Worm (Caenorhabditis elegans) whole organism, L3 larva: ENCODE results near the gene inft-2.
A peak's percentile ranks its signal among the peaks of the same experiment; 100 is the strongest.

Source experiments
- R02D3.7 ChIP-seq: fragments of 150-350 bp; optimal IDR thresholded peaks from 2 replicates; lab custom pipeline; 2014; ENCODE audit warnings: missing biosample characterization, missing genetic modification characterization
- ZK546.5 ChIP-seq: sonication (generic microtip); optimal IDR thresholded peaks from 2 replicates; lab custom pipeline; 2017; ENCODE audit warnings: missing biosample characterization, missing genetic modification characterization
- aly-2 ChIP-seq: fragments of 150-350 bp; optimal IDR thresholded peaks from 2 replicates; lab custom pipeline; 2014; ENCODE audit warnings: missing biosample characterization, missing genetic modification characterization
- ama-1 ChIP-seq: fragments of 150-350 bp; optimal IDR thresholded peaks from 2 replicates; lab custom pipeline; 2018
- ceh-16 ChIP-seq: sonication (generic microtip); optimal IDR thresholded peaks from 2 replicates; lab custom pipeline; 2017; ENCODE audit warnings: missing biosample characterization, missing genetic modification characterization
- ceh-28 ChIP-seq: fragments of 150-350 bp; optimal IDR thresholded peaks from 2 replicates; lab custom pipeline; 2014; ENCODE audit warnings: missing biosample characterization, missing genetic modification reagents, missing genetic modification characterization
- ceh-82 ChIP-seq: fragments of 150-350 bp; optimal IDR thresholded peaks from 2 replicates; lab custom pipeline; 2014; ENCODE audit warnings: missing biosample characterization, missing genetic modification characterization
- ceh-9 ChIP-seq: sonication (generic microtip); optimal IDR thresholded peaks from 2 replicates; lab custom pipeline; 2018; ENCODE audit warnings: missing biosample characterization, missing genetic modification characterization
- egl-27 ChIP-seq: sonication (generic microtip); optimal IDR thresholded peaks from 4 replicates; lab custom pipeline; 2017; ENCODE audit warnings: missing biosample characterization, missing genetic modification reagents, missing genetic modification characterization
- egl-5 ChIP-seq: fragments of 150-350 bp; optimal IDR thresholded peaks from 2 replicates; lab custom pipeline; 2017; ENCODE audit warnings: missing biosample characterization, missing genetic modification reagents, missing genetic modification characterization, inconsistent platforms
- elt-1 ChIP-seq: fragments of 150-350 bp; optimal IDR thresholded peaks from 2 replicates; lab custom pipeline; 2014; ENCODE audit warnings: missing biosample characterization, missing genetic modification characterization
- elt-2 ChIP-seq: sonication (generic microtip); optimal IDR thresholded peaks from 2 replicates; lab custom pipeline; 2016; ENCODE audit warnings: missing genetic modification reagents, mild to moderate bottlenecking, missing genetic modification characterization, missing compliant biosample characterization
- elt-3 ChIP-seq, 3 experiments: fragments of 150-350 bp in 1 of 3; sonication (generic microtip) in 2 of 3; optimal IDR thresholded peaks; 2 replicates in 2 of 3; 4 replicates in 1 of 3; lab custom pipeline; 2014 to 2017; ENCODE audit warnings: missing biosample characterization in 3 of 3, missing genetic modification characterization in 3 of 3
- fkh-10 ChIP-seq: sonication (generic microtip); optimal IDR thresholded peaks from 2 replicates; lab custom pipeline; 2017; ENCODE audit warnings: missing biosample characterization, missing genetic modification reagents, missing genetic modification characterization
- fkh-2 ChIP-seq: fragments of 150-350 bp; optimal IDR thresholded peaks from 2 replicates; lab custom pipeline; 2014; ENCODE audit warnings: missing biosample characterization, missing genetic modification reagents, missing genetic modification characterization
- fos-1 ChIP-seq: fragments of 150-350 bp; optimal IDR thresholded peaks from 2 replicates; lab custom pipeline; 2014; ENCODE audit warnings: missing biosample characterization, missing genetic modification characterization
- hmg-11 ChIP-seq: sonication (generic microtip); optimal IDR thresholded peaks from 2 replicates; lab custom pipeline; 2016; ENCODE audit warnings: missing genetic modification characterization, missing compliant biosample characterization
- jun-1 ChIP-seq: fragments of 150-350 bp; optimal IDR thresholded peaks from 2 replicates; lab custom pipeline; 2014; ENCODE audit warnings: missing biosample characterization, missing genetic modification reagents, missing genetic modification characterization
- lin-15B ChIP-seq: fragments of 150-350 bp; optimal IDR thresholded peaks from 2 replicates; lab custom pipeline; 2014; ENCODE audit warnings: missing biosample characterization, missing genetic modification characterization
- lin-39 ChIP-seq: fragments of 150-350 bp; optimal IDR thresholded peaks from 2 replicates; lab custom pipeline; 2018; ENCODE audit warnings: missing biosample characterization, missing genetic modification reagents, missing genetic modification characterization
- lsy-12 ChIP-seq: sonication (generic microtip); optimal IDR thresholded peaks from 2 replicates; lab custom pipeline; 2016; ENCODE audit warnings: mild to moderate bottlenecking, missing genetic modification characterization, missing compliant biosample characterization
- mdl-1 ChIP-seq: fragments of 150-350 bp; optimal IDR thresholded peaks from 2 replicates; lab custom pipeline; 2014; ENCODE audit warnings: missing biosample characterization, missing genetic modification characterization
- mml-1 ChIP-seq: fragments of 150-350 bp; sonication (generic microtip); optimal IDR thresholded peaks from 3 replicates; lab custom pipeline; 2014; ENCODE audit warnings: missing biosample characterization, missing genetic modification characterization
- nhr-12 ChIP-seq: fragments of 150-350 bp; optimal IDR thresholded peaks from 2 replicates; lab custom pipeline; 2014; ENCODE audit warnings: missing biosample characterization, missing genetic modification characterization
- nhr-23 ChIP-seq: fragments of 150-350 bp; optimal IDR thresholded peaks from 2 replicates; lab custom pipeline; 2014; ENCODE audit warnings: missing biosample characterization, missing genetic modification reagents, missing genetic modification characterization
- nhr-25 ChIP-seq: sonication (generic microtip); optimal IDR thresholded peaks from 2 replicates; lab custom pipeline; 2017; ENCODE audit warnings: missing biosample characterization, missing genetic modification characterization
- nhr-43 ChIP-seq: sonication (generic microtip); optimal IDR thresholded peaks from 2 replicates; lab custom pipeline; 2016; ENCODE audit warnings: mild to moderate bottlenecking, missing genetic modification characterization, missing compliant biosample characterization; ENCODE audit not compliant: poor library complexity, severe bottlenecking
- nhr-77 ChIP-seq: fragments of 150-350 bp; optimal IDR thresholded peaks from 2 replicates; lab custom pipeline; 2014; ENCODE audit warnings: missing biosample characterization, missing genetic modification characterization
- pha-4 ChIP-seq: fragments of 150-350 bp; optimal IDR thresholded peaks from 2 replicates; lab custom pipeline; 2014; ENCODE audit warnings: missing biosample characterization, missing genetic modification reagents, missing genetic modification characterization
- snpc-4 ChIP-seq: fragments of 150-350 bp; optimal IDR thresholded peaks from 2 replicates; lab custom pipeline; 2014; ENCODE audit warnings: missing biosample characterization, missing genetic modification characterization
- tbx-2 ChIP-seq: sonication (generic microtip); optimal IDR thresholded peaks from 2 replicates; lab custom pipeline; 2016; ENCODE audit warnings: mild to moderate bottlenecking, missing genetic modification characterization, missing compliant biosample characterization
- unc-62 ChIP-seq: fragments of 150-350 bp; sonication (generic microtip); optimal IDR thresholded peaks from 4 replicates; lab custom pipeline; 2014; ENCODE audit warnings: missing biosample characterization, missing genetic modification reagents, missing genetic modification characterization
- zag-1 ChIP-seq: fragments of 150-350 bp; optimal IDR thresholded peaks from 2 replicates; lab custom pipeline; 2014; ENCODE audit warnings: missing biosample characterization, missing genetic modification characterization
- ztf-11 ChIP-seq: fragments of 150-350 bp; optimal IDR thresholded peaks from 2 replicates; lab custom pipeline; 2014; ENCODE audit warnings: missing biosample characterization, missing genetic modification characterization
- ztf-4 ChIP-seq: fragments of 150-350 bp; optimal IDR thresholded peaks from 2 replicates; lab custom pipeline; 2014; ENCODE audit warnings: missing biosample characterization, missing genetic modification characterization

The inft-2 gene

ce11 chrV:13021540-13021939, 19.4 kb downstream of the inft-2 start:
- TF ChIP-seq tbx-2 (tag; lab: Kevin White, UChicago) (no peak), ceh-16 (tag; lab: Kevin White, UChicago) (no peak), fkh-10 (GFP tag; lab: Kevin White, UChicago) (no peak), lin-39 (tag; lab: Kevin White, UChicago) (no peak), pha-4 (tag; lab: Kevin White, UChicago) (no peak), ceh-9 (tag; lab: Kevin White, UChicago) (no peak), ceh-28 (tag; lab: Kevin White, UChicago) (no peak), fos-1 (tag; lab: Kevin White, UChicago) (no peak), fkh-2 (tag; lab: Kevin White, UChicago) (no peak), unc-62 (GFP tag; lab: Kevin White, UChicago) (no peak), zag-1 (tag; lab: Kevin White, UChicago) (no peak)

- no peak for TF ChIP-seq ztf-11 (tag; lab: Kevin White, UChicago)
- no peak for TF ChIP-seq aly-2 (tag; lab: Kevin White, UChicago)
- no peak for TF ChIP-seq nhr-23 (tag; lab: Kevin White, UChicago)
- TF ChIP-seq egl-27 (tag; lab: Kevin White, UChicago) = no peak
- TF ChIP-seq nhr-77 (tag; lab: Kevin White, UChicago) = no peak
- no peak for TF ChIP-seq zag-1 (tag; lab: Kevin White, UChicago)
- TF ChIP-seq nhr-12 (tag; lab: Kevin White, UChicago) = no peak
- TF ChIP-seq hmg-11 = no peak
- TF ChIP-seq jun-1 (tag; lab: Kevin White, UChicago) = no peak
- TF ChIP-seq lin-15B (tag; lab: Kevin White, UChicago) = no peak
- TF ChIP-seq mml-1 (tag; lab: Kevin White, UChicago) = no peak
- no peak for TF ChIP-seq unc-62 (GFP tag; lab: Kevin White, UChicago)
- no peak for TF ChIP-seq ama-1 (lab: Kevin White, UChicago)
- no peak for TF ChIP-seq tbx-2 (tag; lab: Kevin White, UChicago)
- TF ChIP-seq ZK546.5 = no peak
- TF ChIP-seq, all 47 proteins: peak for 0
Measured at ce11 chrV:13022265-13022664, 20.1 kb downstream of the inft-2 start.

ce11 chrV:13024499-13024898, 22.4 kb downstream of the inft-2 start:
- TF ChIP-seq jun-1 (tag; lab: Kevin White, UChicago) (no peak), elt-3 (tag; optimal IDR thresholded peaks at IDR 0.05; lab: Kevin White, UChicago) (no peak), egl-27 (tag; lab: Kevin White, UChicago) (no peak)

- no peak for TF ChIP-seq elt-3 (tag; optimal IDR thresholded peaks at IDR 0.05; lab: Kevin White, UChicago)
- no peak for TF ChIP-seq mdl-1
- no peak for TF ChIP-seq lsy-12 (tag; lab: Kevin White, UChicago)
- TF ChIP-seq ceh-82 = no peak
- TF ChIP-seq snpc-4 = no peak
- no peak for TF ChIP-seq fos-1 (tag; lab: Kevin White, UChicago)
- no peak for TF ChIP-seq ztf-4
- TF ChIP-seq elt-1 = no peak
- no peak for TF ChIP-seq nhr-43
- TF ChIP-seq fkh-2 (tag; lab: Kevin White, UChicago) = no peak
- TF ChIP-seq nhr-25 = no peak
- no peak for TF ChIP-seq ceh-28 (tag; lab: Kevin White, UChicago)
- TF ChIP-seq jun-1 (tag; lab: Kevin White, UChicago) = no peak
- no peak for TF ChIP-seq elt-2
- no peak for TF ChIP-seq ceh-9 (tag; lab: Kevin White, UChicago)
- no peak for TF ChIP-seq lin-39 (tag; lab: Kevin White, UChicago)
- TF ChIP-seq egl-5 = no peak
- no peak for TF ChIP-seq R02D3.7 (tag; lab: Kevin White, UChicago)
- no peak for TF ChIP-seq zag-1 (tag; lab: Kevin White, UChicago)
Measured at ce11 chrV:13025283-13025682, 23.2 kb downstream of the inft-2 start.

- TF ChIP-seq ceh-28 (tag; lab: Kevin White, UChicago) (no peak), elt-2 (peak; percentile 17)
Measured at ce11 chrV:13026631-13027299, 24.6 kb downstream of the inft-2 start.
